Fruit fly (Drosophila melanogaster) whole organism, embryonic: ENCODE data around the gene GluProRS.

ENCODE experiments used
- Abd-B ChIP-seq: fragments of 200-800 bp; sonication (Bioruptor generic); optimal IDR thresholded peaks from 2 replicates; lab custom pipeline; 2018; ENCODE audit warnings: missing biosample characterization, mild to moderate bottlenecking, missing genetic modification characterization, moderate library complexity
- Aef1 ChIP-seq: fragments of 200-800 bp; sonication (Bioruptor generic); IDR thresholded peaks from 3 replicates; pipeline ENCODE4 v1.3.6; 2022; ENCODE audit warnings: missing biosample characterization, missing genetic modification characterization
- Atf3 ChIP-seq: fragments of 200-800 bp; sonication (Bioruptor generic); optimal IDR thresholded peaks from 3 replicates; lab custom pipeline; 2016; ENCODE audit warnings: missing biosample characterization, missing genetic modification characterization
- B-H1 ChIP-seq: fragments of 200-800 bp; sonication (Bioruptor generic); IDR thresholded peaks from 3 replicates; pipeline ENCODE4 v1.3.6; 2022; ENCODE audit warnings: missing biosample characterization, missing genetic modification characterization
- CG10147 ChIP-seq: fragments of 200-800 bp; sonication (Bioruptor generic); optimal IDR thresholded peaks from 2 replicates; lab custom pipeline; 2019; ENCODE audit warnings: missing biosample characterization, mild to moderate bottlenecking, missing genetic modification characterization, moderate library complexity
- CG10431 ChIP-seq: fragments of 200-800 bp; sonication (Bioruptor generic); optimal IDR thresholded peaks from 3 replicates; lab custom pipeline; 2018; ENCODE audit warnings: missing biosample characterization, mild to moderate bottlenecking, missing genetic modification characterization
- CG10543 ChIP-seq: fragments of 200-800 bp; sonication (Bioruptor generic); optimal IDR thresholded peaks from 3 replicates; lab custom pipeline; 2017; ENCODE audit warnings: missing biosample characterization, mild to moderate bottlenecking, missing genetic modification characterization, moderate library complexity
- CG11085 ChIP-seq: fragments of 200-800 bp; sonication (Bioruptor generic); IDR thresholded peaks from 2 replicates; pipeline ENCODE4 v1.3.6; 2022; ENCODE audit warnings: missing biosample characterization, missing genetic modification characterization
- CG12155 ChIP-seq: fragments of 200-800 bp; sonication (Bioruptor generic); optimal IDR thresholded peaks from 3 replicates; lab custom pipeline; 2016; ENCODE audit warnings: missing biosample characterization, missing genetic modification characterization
- CG17385 ChIP-seq: fragments of 200-800 bp; sonication (Bioruptor generic); optimal IDR thresholded peaks from 3 replicates; lab custom pipeline; 2018; ENCODE audit warnings: missing biosample characterization, mild to moderate bottlenecking, missing genetic modification characterization
- CG17568 ChIP-seq: fragments of 200-800 bp; sonication (Bioruptor generic); optimal IDR thresholded peaks from 2 replicates; lab custom pipeline; 2018; ENCODE audit warnings: missing biosample characterization, mild to moderate bottlenecking, missing genetic modification characterization, moderate library complexity
- CG2199 ChIP-seq: fragments of 200-800 bp; sonication (Bioruptor generic); IDR thresholded peaks from 3 replicates; pipeline ENCODE4 v1.3.6; 2022; ENCODE audit warnings: missing biosample characterization, missing genetic modification characterization
- CG31365 ChIP-seq: fragments of 200-800 bp; sonication (Bioruptor generic); optimal IDR thresholded peaks from 2 replicates; lab custom pipeline; 2018; ENCODE audit warnings: missing biosample characterization, mild to moderate bottlenecking, missing genetic modification characterization
- CG32772 ChIP-seq: fragments of 200-800 bp; sonication (Bioruptor generic); IDR thresholded peaks from 2 replicates; pipeline ENCODE4 v1.3.6; 2022; ENCODE audit warnings: missing biosample characterization, missing genetic modification characterization
- CG34376 ChIP-seq: fragments of 200-800 bp; sonication (Bioruptor generic); optimal IDR thresholded peaks from 2 replicates; lab custom pipeline; 2018; ENCODE audit warnings: missing biosample characterization, mild to moderate bottlenecking, missing genetic modification characterization
- CG4707 ChIP-seq: fragments of 200-800 bp; sonication (Bioruptor generic); optimal IDR thresholded peaks from 2 replicates; lab custom pipeline; 2018; ENCODE audit warnings: missing biosample characterization, mild to moderate bottlenecking, missing genetic modification characterization, moderate library complexity
- CG6854 ChIP-seq: fragments of 200-800 bp; sonication (Bioruptor generic); optimal IDR thresholded peaks from 3 replicates; lab custom pipeline; 2017; ENCODE audit warnings: missing biosample characterization, mild to moderate bottlenecking, missing genetic modification characterization
- CG7271 ChIP-seq: fragments of 200-800 bp; sonication (Bioruptor generic); optimal IDR thresholded peaks from 2 replicates; lab custom pipeline; 2018; ENCODE audit warnings: missing biosample characterization, mild to moderate bottlenecking, missing genetic modification characterization, moderate library complexity
- CG9215 ChIP-seq: fragments of 200-800 bp; sonication (Bioruptor generic); IDR thresholded peaks from 2 replicates; pipeline ENCODE4 v1.3.6; 2022; ENCODE audit warnings: missing biosample characterization, missing genetic modification characterization
- CG9437 ChIP-seq: fragments of 200-800 bp; sonication (Bioruptor generic); optimal IDR thresholded peaks from 2 replicates; lab custom pipeline; 2018; ENCODE audit warnings: missing biosample characterization, mild to moderate bottlenecking, missing genetic modification characterization
- Ets97D ChIP-seq: fragments of 200-800 bp; sonication (Bioruptor generic); optimal IDR thresholded peaks from 3 replicates; lab custom pipeline; 2016; ENCODE audit warnings: missing biosample characterization, missing genetic modification characterization
- Hmr ChIP-seq: fragments of 200-800 bp; sonication (Bioruptor generic); optimal IDR thresholded peaks from 3 replicates; lab custom pipeline; 2017; ENCODE audit warnings: mild to moderate bottlenecking, missing biosample characterization, missing genetic modification reagents, missing genetic modification characterization
- Hsf ChIP-seq: fragments of 200-800 bp; sonication (Bioruptor generic); optimal IDR thresholded peaks from 3 replicates; lab custom pipeline; 2016; ENCODE audit warnings: missing biosample characterization, missing genetic modification characterization
- Usf ChIP-seq: fragments of 200-800 bp; sonication (Bioruptor generic); optimal IDR thresholded peaks from 2 replicates; lab custom pipeline; 2017; ENCODE audit warnings: missing genotype, missing biosample characterization, missing genetic modification characterization
- al ChIP-seq: fragments of 200-800 bp; sonication (Bioruptor generic); IDR thresholded peaks from 2 replicates; pipeline ENCODE4 v1.3.6; 2022; ENCODE audit warnings: missing biosample characterization, missing genetic modification characterization
- ash1 ChIP-seq: fragments of 200-800 bp; sonication (Bioruptor generic); optimal IDR thresholded peaks from 2 replicates; lab custom pipeline; 2018; ENCODE audit warnings: missing biosample characterization, mild to moderate bottlenecking, missing genetic modification characterization
- bbx ChIP-seq: fragments of 200-800 bp; sonication (Bioruptor generic); IDR thresholded peaks from 2 replicates; pipeline ENCODE4 v1.3.6; 2022; ENCODE audit warnings: missing biosample characterization, missing genetic modification characterization; ENCODE audit not compliant: partially characterized antibody
- bcd ChIP-seq: fragments of 200-800 bp; sonication (Bioruptor generic); optimal IDR thresholded peaks from 2 replicates; lab custom pipeline; 2017; ENCODE audit warnings: missing biosample characterization, mild to moderate bottlenecking, missing genetic modification characterization
- bigmax ChIP-seq: fragments of 200-800 bp; sonication (Bioruptor generic); optimal IDR thresholded peaks from 2 replicates; lab custom pipeline; 2018; ENCODE audit warnings: missing biosample characterization, mild to moderate bottlenecking, missing genetic modification characterization
- crc ChIP-seq: fragments of 200-800 bp; sonication (Bioruptor generic); optimal IDR thresholded peaks from 2 replicates; lab custom pipeline; 2016; ENCODE audit warnings: missing biosample characterization, missing genetic modification characterization
- dimm ChIP-seq: fragments of 200-800 bp; sonication (Bioruptor generic); IDR thresholded peaks from 2 replicates; pipeline ENCODE4 v1.3.6; 2022; ENCODE audit warnings: missing biosample characterization, missing genetic modification characterization
- fd96Cb ChIP-seq: fragments of 200-800 bp; sonication (Bioruptor generic); optimal IDR thresholded peaks from 2 replicates; lab custom pipeline; 2018; ENCODE audit warnings: missing biosample characterization, mild to moderate bottlenecking, missing genetic modification characterization, moderate library complexity
- gfzf ChIP-seq: fragments of 200-800 bp; sonication (Bioruptor generic); optimal IDR thresholded peaks from 2 replicates; lab custom pipeline; 2016; ENCODE audit warnings: missing biosample characterization, mild to moderate bottlenecking, missing genetic modification characterization, moderate library complexity
- her ChIP-seq: fragments of 200-800 bp; sonication (Bioruptor generic); optimal IDR thresholded peaks from 2 replicates; lab custom pipeline; 2016; ENCODE audit warnings: missing biosample characterization, missing genetic modification characterization
- jing ChIP-seq: fragments of 200-800 bp; sonication (Bioruptor generic); optimal IDR thresholded peaks from 2 replicates; lab custom pipeline; 2018; ENCODE audit warnings: missing biosample characterization, mild to moderate bottlenecking, missing genetic modification characterization
- knrl ChIP-seq: fragments of 200-800 bp; sonication (Bioruptor generic); IDR thresholded peaks from 3 replicates; pipeline ENCODE4 v1.3.6; 2022; ENCODE audit warnings: missing biosample characterization, missing genetic modification characterization; ENCODE audit not compliant: partially characterized antibody
- prd ChIP-seq, 3 experiments: fragments of >200 bp in 2 of 3; fragments of 200-800 bp in 1 of 3; sonication (Bioruptor generic) in 1 of 3; optimal IDR thresholded peaks in 2 of 3; IDR thresholded peaks in 1 of 3; 2 replicates in 2 of 3; 3 replicates in 1 of 3; pipeline versions ENCODE4 v1.3.6 to Lab custom; 2017 to 2022; ENCODE audit warnings: missing biosample characterization in 1 of 3, missing genetic modification characterization in 1 of 3
- ro ChIP-seq: fragments of 200-800 bp; sonication (Bioruptor generic); IDR thresholded peaks from 2 replicates; pipeline ENCODE4 v1.3.6; 2022; ENCODE audit warnings: missing biosample characterization, missing genetic modification characterization
- run ChIP-seq: fragments of 200-800 bp; sonication (Bioruptor generic); optimal IDR thresholded peaks from 3 replicates; lab custom pipeline; 2018; ENCODE audit warnings: missing biosample characterization, mild to moderate bottlenecking, missing genetic modification characterization
- sc ChIP-seq, 3 experiments: fragments of >200 bp in 2 of 3; fragments of 200-800 bp in 1 of 3; sonication (Bioruptor generic) in 1 of 3; optimal IDR thresholded peaks; 2 replicates in 2 of 3; 3 replicates in 1 of 3; lab custom pipeline; 2017; ENCODE audit warnings: mild to moderate bottlenecking in 1 of 3, missing biosample characterization in 1 of 3, missing genetic modification characterization in 1 of 3, missing genetic modification reagents in 1 of 3
- sisA ChIP-seq: fragments of 200-800 bp; sonication (Bioruptor generic); IDR thresholded peaks from 2 replicates; pipeline ENCODE4 v1.3.6; 2022; ENCODE audit warnings: missing biosample characterization, missing genetic modification characterization
- sob ChIP-seq: fragments of 200-800 bp; sonication (Bioruptor generic); IDR thresholded peaks from 2 replicates; pipeline ENCODE4 v1.3.6; 2022; ENCODE audit warnings: missing biosample characterization, missing genetic modification characterization
- sug ChIP-seq: fragments of 200-800 bp; optimal IDR thresholded peaks from 2 replicates; lab custom pipeline; 2019; ENCODE audit warnings: missing biosample characterization, mild to moderate bottlenecking, missing genetic modification characterization, moderate library complexity
- ttk ChIP-seq: fragments of 200-800 bp; sonication (Bioruptor generic); IDR thresholded peaks from 2 replicates; pipeline ENCODE4 v2.1.2; 2022; ENCODE audit warnings: missing biosample characterization, missing genetic modification characterization
- unc-4 ChIP-seq: fragments of 200-800 bp; sonication (Bioruptor generic); IDR thresholded peaks from 2 replicates; pipeline ENCODE4 v1.3.6; 2022; ENCODE audit warnings: missing biosample characterization, missing genetic modification characterization; ENCODE audit not compliant: partially characterized antibody
- vfl ChIP-seq: fragments of 200-800 bp; sonication (Bioruptor generic); optimal IDR thresholded peaks from 2 replicates; lab custom pipeline; 2016; ENCODE audit warnings: missing biosample characterization, missing genetic modification characterization

Gene GluProRS

DNA sequence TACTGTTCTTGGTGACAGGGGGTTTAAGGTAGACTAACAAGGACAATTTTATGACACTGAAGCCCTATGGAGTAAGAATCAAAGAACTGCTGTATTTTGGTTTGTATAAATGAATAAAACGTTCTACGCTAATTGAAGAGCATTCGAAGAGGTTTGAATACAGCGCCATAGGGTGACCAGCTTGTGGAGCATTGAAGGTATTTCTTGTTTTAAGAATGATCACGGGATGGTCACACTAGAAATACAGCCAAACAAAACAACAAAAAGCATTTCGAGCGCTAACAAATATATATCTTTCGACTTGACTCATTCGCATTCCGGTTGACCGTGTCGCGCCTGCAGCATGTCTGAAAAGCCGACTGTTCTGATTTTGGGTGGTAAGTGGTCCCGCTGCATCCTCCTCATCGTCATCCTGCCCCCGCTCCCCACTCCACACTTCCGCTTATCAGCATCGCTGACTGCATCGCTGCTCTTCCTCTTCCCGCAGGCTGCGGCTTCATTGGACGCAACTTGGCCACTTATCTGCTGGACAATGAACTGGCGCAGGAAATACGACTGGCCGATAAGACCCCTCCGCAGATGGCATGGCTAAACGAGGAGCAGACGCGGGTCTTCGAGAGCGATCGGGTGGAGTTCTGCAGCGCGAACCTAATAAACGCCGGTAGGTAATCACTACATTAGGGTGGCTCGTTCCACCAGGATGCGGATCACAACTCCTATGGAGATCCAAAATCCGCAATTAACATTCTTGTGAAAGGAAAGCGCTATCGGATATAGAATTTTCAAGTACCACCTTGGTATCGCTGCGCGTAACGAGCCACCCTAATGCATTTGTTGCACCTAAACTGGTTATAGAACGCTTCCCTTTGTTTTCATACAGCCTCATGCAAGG lies 24.3 kb downstream of the GluProRS start, which contains the start of gene CG5854 (continued):
- TF ChIP-seq B-H1 (peak; percentile 45; the same call in 2 of the 3 replicates), vfl (GFP tag; lab: Kevin White, UChicago) (peak; percentile 1), ro (GFP tag; lab: Robert Waterston, UW) (peak; percentile 32; the same call in 1 of the 2 replicates), sisA (GFP tag; lab: Robert Waterston, UW) (peak; percentile 58), sob (GFP tag; lab: Robert Waterston, UW) (peak; percentile 67), CG32772 (GFP tag; lab: Robert Waterston, UW) (peak; percentile 37; the same call in 1 of the 2 replicates), CG34376 (peak; percentile 64), gfzf (peak; percentile 90), CG2199 (no peak), jing (GFP tag; lab: Kevin White, UChicago) (no peak), Aef1 (GFP tag; lab: Robert Waterston, UW) (peak; percentile 37; the same call in 2 of the 3 replicates), bcd (peak; percentile 59), CG17568 (peak; percentile 95), sug (peak; percentile 29), dimm (GFP tag; lab: Robert Waterston, UW) (peak; percentile 5; the same call in 1 of the 2 replicates), CG9437 (GFP tag; lab: Kevin White, UChicago) (peak; percentile 49), CG11085 (GFP tag; lab: Robert Waterston, UW) (no peak), CG17385 (GFP tag; lab: Kevin White, UChicago) (peak; percentile 89), sc (optimal IDR thresholded peaks at IDR 0.05; lab: Kevin White, UChicago) (no peak), sc (GFP tag; optimal IDR thresholded peaks at IDR 0.05; lab: Kevin White, UChicago) (peak; percentile 62), prd (optimal IDR thresholded peaks at IDR 0.05; lab: Kevin White, UChicago) (no peak), prd (GFP tag; IDR thresholded peaks at IDR 0.05; lab: Robert Waterston, UW) (peak; percentile 74), CG6854 (GFP tag; lab: Kevin White, UChicago) (peak; percentile 53), ash1 (GFP tag; lab: Kevin White, UChicago) (no peak), Ets97D (GFP tag; lab: Kevin White, UChicago) (peak; percentile 60), fd96Cb (tag; lab: Kevin White, UChicago) (peak; percentile 69), CG9215 (0 out of 2 replicates have a peak, but pooled peaks have one; percentile 12), bbx (GFP tag; lab: Robert Waterston, UW) (no peak; the same call in 1 of the 2 replicates), crc (GFP tag; lab: Kevin White, UChicago) (peak; percentile 44), her (GFP tag; lab: Kevin White, UChicago) (peak; percentile 65), knrl (GFP tag; lab: Robert Waterston, UW) (no peak), unc-4 (GFP tag; lab: Robert Waterston, UW) (no peak), CG31365 (tag; lab: Kevin White, UChicago) (peak; percentile 43), CG7271 (tag; lab: Kevin White, UChicago) (no peak), Hsf (GFP tag; lab: Kevin White, UChicago) (peak; percentile 78), Abd-B (peak; percentile 33), CG10147 (peak; percentile 62), Usf (GFP tag; lab: Kevin White, UChicago) (peak; percentile 24), bigmax (GFP tag; lab: Kevin White, UChicago) (peak; percentile 93), CG12155 (GFP tag; lab: Kevin White, UChicago) (peak; percentile 35), run (tag; lab: Kevin White, UChicago) (peak; percentile 38), Hmr (peak; percentile 68), CG4707 (GFP tag; lab: Kevin White, UChicago) (peak; percentile 75), CG10543 (peak; percentile 34), ttk (peak; percentile 49), CG10431 (GFP tag; lab: Kevin White, UChicago) (no peak), Atf3 (peak; percentile 56), al (GFP tag; lab: Robert Waterston, UW) (0 out of 2 replicates have a peak, but pooled peaks have one; percentile 6)
